Worm (Caenorhabditis elegans) whole organism, L4 larva: Measurements from ENCODE around the gene rpl-10.

ENCODE experiments used
- F10B5.3 ChIP-seq: sonication (generic microtip); optimal IDR thresholded peaks from 2 replicates; lab custom pipeline; 2016; ENCODE audit warnings: mild to moderate bottlenecking, missing genetic modification characterization, missing compliant biosample characterization
- F26F4.8 ChIP-seq: fragments of 200-800 bp; sonication (Bioruptor generic); conservative IDR thresholded peaks from 2 replicates; pipeline ENCODE4 v1.3.6; 2022; ENCODE audit warnings: missing genetic modification characterization, missing compliant biosample characterization
- F44E2.7 ChIP-seq: fragments of 200-800 bp; sonication (Bioruptor generic); IDR thresholded peaks from 2 replicates; pipeline ENCODE4 v2.1.2; 2022; ENCODE audit warnings: missing genetic modification characterization, missing compliant biosample characterization
- T26A8.4 ChIP-seq: fragments of 200-800 bp; sonication (Bioruptor generic); IDR thresholded peaks from 2 replicates; pipeline ENCODE4 v1.3.6; 2022; ENCODE audit warnings: missing genetic modification characterization, missing compliant biosample characterization
- Y48G9A.11 ChIP-seq: fragments of 200-800 bp; sonication (Bioruptor generic); IDR thresholded peaks from 2 replicates; pipeline ENCODE4 v1.3.6; 2022; ENCODE audit warnings: missing genetic modification reagents, missing genetic modification characterization, missing compliant biosample characterization
- Y75B8A.6 ChIP-seq: fragments of 200-800 bp; sonication (Bioruptor generic); IDR thresholded peaks from 2 replicates; pipeline ENCODE4 v1.3.6; 2022; ENCODE audit warnings: missing genetic modification reagents, missing genetic modification characterization, missing compliant biosample characterization
- ZK546.5 ChIP-seq, 2 experiments: sonication (generic microtip); optimal IDR thresholded peaks; 2 replicates each; lab custom pipeline; 2017; ENCODE audit warnings: missing biosample characterization in 2 of 2, missing genetic modification characterization in 2 of 2
- aha-1 ChIP-seq: fragments of 150-350 bp; peaks from one replicate; lab custom pipeline; 2014; ENCODE audit warnings: missing biosample characterization, missing genetic modification characterization
- arid-1 ChIP-seq: fragments of 200-800 bp; sonication (Bioruptor generic); conservative IDR thresholded peaks from 2 replicates; pipeline ENCODE4 v1.3.6; 2022; ENCODE audit warnings: missing genetic modification reagents, missing genetic modification characterization, missing compliant biosample characterization
- ceh-32 ChIP-seq: sonication (generic microtip); optimal IDR thresholded peaks from 2 replicates; lab custom pipeline; 2016; ENCODE audit warnings: mild to moderate bottlenecking, missing genetic modification characterization, missing compliant biosample characterization; ENCODE audit not compliant: poor library complexity
- ceh-44 ChIP-seq: fragments of 200-800 bp; sonication (Bioruptor generic); IDR thresholded peaks from 2 replicates; pipeline ENCODE4 v1.3.6; 2022; ENCODE audit warnings: missing genetic modification reagents, missing genetic modification characterization, missing compliant biosample characterization
- ceh-62 ChIP-seq: sonication (generic microtip); optimal IDR thresholded peaks from 2 replicates; lab custom pipeline; 2017; ENCODE audit warnings: missing biosample characterization, missing genetic modification characterization
- ces-1 ChIP-seq: fragments of 150-350 bp; sonication (generic microtip); optimal IDR thresholded peaks from 4 replicates; lab custom pipeline; 2014; ENCODE audit warnings: missing biosample characterization, missing genetic modification reagents, missing genetic modification characterization
- ctbp-1 ChIP-seq: fragments of 200-800 bp; sonication (Bioruptor generic); IDR thresholded peaks from 2 replicates; pipeline ENCODE4 v1.3.6; 2022; ENCODE audit warnings: missing genetic modification reagents, missing genetic modification characterization, missing compliant biosample characterization
- daf-19 ChIP-seq: fragments of 200-800 bp; sonication (Bioruptor generic); conservative IDR thresholded peaks from 2 replicates; pipeline ENCODE4 v1.3.6; 2022; ENCODE audit warnings: missing genetic modification characterization, missing compliant biosample characterization
- dmd-8 ChIP-seq: fragments of 200-800 bp; sonication (Bioruptor generic); IDR thresholded peaks from 2 replicates; pipeline ENCODE4 v1.3.6; 2022; ENCODE audit warnings: missing genetic modification characterization, missing compliant biosample characterization
- dpl-1 ChIP-seq: fragments of 150-350 bp; optimal IDR thresholded peaks from 2 replicates; lab custom pipeline; 2014; ENCODE audit warnings: missing biosample characterization, missing genetic modification reagents, missing genetic modification characterization
- duxl-1 ChIP-seq: sonication (generic microtip); optimal IDR thresholded peaks from 2 replicates; lab custom pipeline; 2016; ENCODE audit warnings: mild to moderate bottlenecking, missing genetic modification characterization, moderate library complexity, missing compliant biosample characterization; ENCODE audit not compliant: poor library complexity
- egl-27 ChIP-seq: sonication (generic microtip); optimal IDR thresholded peaks from 3 replicates; lab custom pipeline; 2017; ENCODE audit warnings: missing biosample characterization, missing genetic modification reagents, missing genetic modification characterization
- fos-1 ChIP-seq: fragments of 150-350 bp; optimal IDR thresholded peaks from 2 replicates; lab custom pipeline; 2014; ENCODE audit warnings: missing biosample characterization, missing genetic modification characterization
- hif-1 ChIP-seq, 2 experiments: sonication (generic microtip); optimal IDR thresholded peaks; 2 replicates each; lab custom pipeline; 2016 to 2017; ENCODE audit warnings: missing compliant biosample characterization in 2 of 2, missing genetic modification characterization in 2 of 2, missing genetic modification reagents in 2 of 2, missing genotype in 2 of 2, mild to moderate bottlenecking in 1 of 2
- hlh-30 ChIP-seq: sonication (generic microtip); optimal IDR thresholded peaks from 2 replicates; lab custom pipeline; 2017; ENCODE audit warnings: antibody characterized with exemption, mild to moderate bottlenecking, missing genetic modification characterization, missing compliant biosample characterization; ENCODE audit not compliant: insufficient read depth
- hmg-1.1 ChIP-seq: fragments of 200-800 bp; sonication (Bioruptor generic); IDR thresholded peaks from 2 replicates; pipeline ENCODE4 v1.3.6; 2022; ENCODE audit warnings: missing genetic modification reagents, missing genetic modification characterization, missing compliant biosample characterization
- jun-1 ChIP-seq: fragments of 150-350 bp; optimal IDR thresholded peaks from 2 replicates; lab custom pipeline; 2014; ENCODE audit warnings: missing biosample characterization, missing genetic modification reagents, missing genetic modification characterization
- lin-1 ChIP-seq: fragments of 200-800 bp; sonication (Bioruptor generic); IDR thresholded peaks from 2 replicates; pipeline ENCODE4 v1.3.6; 2022; ENCODE audit warnings: missing genetic modification reagents, missing genetic modification characterization, missing compliant biosample characterization
- lin-15B ChIP-seq: fragments of 150-350 bp; sonication (generic microtip); optimal IDR thresholded peaks from 3 replicates; lab custom pipeline; 2014; ENCODE audit warnings: missing biosample characterization, missing genetic modification characterization
- mdl-1 ChIP-seq, 2 experiments: fragments of 150-350 bp in 1 of 2; sonication (generic microtip) in 1 of 2; optimal IDR thresholded peaks; 2 replicates each; lab custom pipeline; 2014 to 2017; ENCODE audit warnings: missing biosample characterization in 2 of 2, missing genetic modification characterization in 2 of 2
- mep-1 ChIP-seq: fragments of 150-350 bp; sonication (generic microtip); optimal IDR thresholded peaks from 3 replicates; lab custom pipeline; 2014; ENCODE audit warnings: missing biosample characterization, missing genetic modification characterization
- nhr-10 ChIP-seq: fragments of 150-350 bp; optimal IDR thresholded peaks from 2 replicates; lab custom pipeline; 2014; ENCODE audit warnings: missing biosample characterization, missing genetic modification characterization
- nhr-102 ChIP-seq: sonication (generic microtip); optimal IDR thresholded peaks from 2 replicates; lab custom pipeline; 2016; ENCODE audit warnings: mild to moderate bottlenecking, missing genetic modification characterization, moderate library complexity, missing compliant biosample characterization
- nhr-11 ChIP-seq: fragments of 150-350 bp; optimal IDR thresholded peaks from 2 replicates; lab custom pipeline; 2014; ENCODE audit warnings: missing biosample characterization, missing genetic modification characterization
- nhr-237 ChIP-seq: sonication (generic microtip); optimal IDR thresholded peaks from 2 replicates; lab custom pipeline; 2017; ENCODE audit warnings: missing biosample characterization, missing genetic modification characterization
- nhr-25 ChIP-seq: sonication (generic microtip); optimal IDR thresholded peaks from 2 replicates; lab custom pipeline; 2017; ENCODE audit warnings: missing genetic modification characterization, mild to moderate bottlenecking, missing compliant biosample characterization, antibody characterized with exemption, moderate library complexity, borderline replicate concordance; ENCODE audit not compliant: insufficient read depth
- nhr-28 ChIP-seq: fragments of 150-350 bp; optimal IDR thresholded peaks from 2 replicates; lab custom pipeline; 2014; ENCODE audit warnings: missing biosample characterization, missing genetic modification characterization
- nhr-42 ChIP-seq: fragments of 200-800 bp; sonication (Bioruptor generic); IDR thresholded peaks from 2 replicates; pipeline ENCODE4 v1.3.6; 2022; ENCODE audit warnings: missing genetic modification characterization, missing compliant biosample characterization
- nhr-48 ChIP-seq: sonication (generic microtip); optimal IDR thresholded peaks from 2 replicates; lab custom pipeline; 2016; ENCODE audit warnings: mild to moderate bottlenecking, missing genetic modification characterization, missing compliant biosample characterization
- nhr-77 ChIP-seq: fragments of 150-350 bp; optimal IDR thresholded peaks from 2 replicates; lab custom pipeline; 2014; ENCODE audit warnings: missing biosample characterization, missing genetic modification characterization
- pqm-1 ChIP-seq: sonication (generic microtip); optimal IDR thresholded peaks from 2 replicates; lab custom pipeline; 2017; ENCODE audit warnings: missing biosample characterization, missing genetic modification characterization
- set-16 ChIP-seq: fragments of 200-800 bp; sonication (Bioruptor generic); IDR thresholded peaks from 2 replicates; pipeline ENCODE4 v1.3.6; 2022; ENCODE audit warnings: missing genetic modification reagents, missing genetic modification characterization, missing compliant biosample characterization
- skn-1 ChIP-seq: fragments of 150-350 bp; optimal IDR thresholded peaks from 2 replicates; lab custom pipeline; 2014; ENCODE audit warnings: missing biosample characterization, missing genetic modification characterization
- snpc-1.2 ChIP-seq: fragments of 200-800 bp; sonication (Bioruptor generic); IDR thresholded peaks from 2 replicates; pipeline ENCODE4 v1.3.6; 2022; ENCODE audit warnings: missing genetic modification reagents, missing genetic modification characterization, missing compliant biosample characterization
- snpc-4 ChIP-seq: fragments of 150-350 bp; optimal IDR thresholded peaks from 2 replicates; lab custom pipeline; 2014; ENCODE audit warnings: missing biosample characterization, missing genetic modification characterization
- spr-1 ChIP-seq: sonication (generic microtip); optimal IDR thresholded peaks from 2 replicates; lab custom pipeline; 2016; ENCODE audit warnings: mild to moderate bottlenecking, missing genetic modification characterization, missing compliant biosample characterization
- spr-3 ChIP-seq: fragments of 200-800 bp; sonication (Bioruptor generic); optimal IDR thresholded peaks from 2 replicates; lab custom pipeline; 2018; ENCODE audit warnings: mild to moderate bottlenecking, missing genetic modification characterization, missing compliant biosample characterization
- tag-97 ChIP-seq: fragments of 200-800 bp; sonication (Bioruptor generic); IDR thresholded peaks from 2 replicates; pipeline ENCODE4 v1.3.6; 2022; ENCODE audit warnings: missing genetic modification characterization, missing compliant biosample characterization
- tra-1 ChIP-seq: fragments of 200-800 bp; sonication (Bioruptor generic); IDR thresholded peaks from 2 replicates; pipeline ENCODE4 v1.3.6; 2022; ENCODE audit warnings: missing genetic modification reagents, missing genetic modification characterization, missing compliant biosample characterization
- unc-39 ChIP-seq: sonication (generic microtip); optimal IDR thresholded peaks from 2 replicates; lab custom pipeline; 2017; ENCODE audit warnings: missing biosample characterization, missing genetic modification characterization
- unc-62 ChIP-seq, 3 experiments: fragments of 150-350 bp in 1 of 3; sonication (generic microtip); optimal IDR thresholded peaks in 2 of 3; peaks in 1 of 3; 1 replicate in 1 of 3; 2 replicates in 2 of 3; lab custom pipeline; 2014 to 2017; ENCODE audit warnings: missing biosample characterization in 3 of 3, missing genetic modification characterization in 3 of 3, missing genetic modification reagents in 3 of 3, missing genotype in 1 of 3
- zip-11 ChIP-seq: fragments of 200-800 bp; sonication (Bioruptor generic); IDR thresholded peaks from 2 replicates; pipeline ENCODE4 v1.3.6; 2022; ENCODE audit warnings: missing genetic modification characterization, missing compliant biosample characterization
- ztf-7 ChIP-seq: fragments of 150-350 bp; optimal IDR thresholded peaks from 2 replicates; lab custom pipeline; 2014; ENCODE audit warnings: missing biosample characterization, missing genetic modification characterization

The rpl-10 gene

ce11 chrII:8128273-8129039 is 15.2 kb upstream of the rpl-10 start (continued):
- no peak for TF ChIP-seq Y48G9A.11 (GFP tag; lab: Robert Waterston, UW)
- TF ChIP-seq nhr-11: no peak
- TF ChIP-seq F10B5.3 (tag; lab: Kevin White, UChicago): peak; percentile 7
- no peak for TF ChIP-seq zip-11 (GFP tag; lab: Robert Waterston, UW)
- TF ChIP-seq snpc-1.2 (GFP tag; lab: Robert Waterston, UW): no peak
- TF ChIP-seq nhr-10: no peak
- no peak for TF ChIP-seq spr-3 (GFP tag; lab: Kevin White, UChicago)
- no peak for TF ChIP-seq daf-19 (GFP tag; lab: Robert Waterston, UW)
- TF ChIP-seq nhr-237: no peak
- no peak for TF ChIP-seq nhr-102 (tag; lab: Kevin White, UChicago)
- no peak for TF ChIP-seq ceh-62
- TF ChIP-seq arid-1 (GFP tag; lab: Robert Waterston, UW): no peak
- TF ChIP-seq egl-27: no peak
- peak; percentile 93 for TF ChIP-seq hlh-30 (tag; lab: Kevin White, UChicago)
- TF ChIP-seq spr-1 (tag; lab: Kevin White, UChicago): no peak
- TF ChIP-seq hmg-1.1: peak; percentile 57
- TF ChIP-seq mdl-1 (tag; optimal IDR thresholded peaks at IDR 0.05; lab: Kevin White, UChicago): peak in 1 of 2 experiments; percentile 63
- peak in 1 of 2 experiments; percentile 96 for TF ChIP-seq unc-62 (GFP tag; optimal IDR thresholded peaks at IDR 0.05 in 1 of 2; lab: Kevin White, UChicago)
- no peak for TF ChIP-seq unc-62 (tag; optimal IDR thresholded peaks at IDR 0.05; lab: Kevin White, UChicago)
- peak; percentile 98 for TF ChIP-seq set-16 (GFP tag; lab: Robert Waterston, UW)
- TF ChIP-seq dpl-1 (GFP tag; lab: Kevin White, UChicago): peak; percentile 30
- TF ChIP-seq mep-1 (tag; lab: Kevin White, UChicago): no peak
- no peak for TF ChIP-seq hif-1 (tag; optimal IDR thresholded peaks at IDR 0.05; lab: Kevin White, UChicago)
- peak; percentile 45 for TF ChIP-seq nhr-28 (tag; lab: Kevin White, UChicago)
- peak; percentile 64 for TF ChIP-seq ctbp-1 (GFP tag; lab: Robert Waterston, UW)
- TF ChIP-seq Y75B8A.6 (GFP tag; lab: Robert Waterston, UW): no peak
- no peak for TF ChIP-seq pqm-1 (tag; lab: Kevin White, UChicago)
- TF ChIP-seq ces-1: no peak
- TF ChIP-seq duxl-1 (tag; lab: Kevin White, UChicago): no peak
- no peak for TF ChIP-seq lin-15B (tag; lab: Kevin White, UChicago)
- 0 out of 2 replicates have a peak, but pooled peaks have one; percentile 33 for TF ChIP-seq lin-1 (GFP tag; lab: Robert Waterston, UW)
- TF ChIP-seq ceh-44 (GFP tag; lab: Robert Waterston, UW): no peak
- TF ChIP-seq tag-97: no peak
- TF ChIP-seq snpc-4 (tag; lab: Kevin White, UChicago): no peak
- TF ChIP-seq dmd-8: 0 out of 2 replicates have a peak, but pooled peaks have one; percentile 48
- TF ChIP-seq T26A8.4 (GFP tag; lab: Robert Waterston, UW): no peak; the same call in 1 of the 2 replicates
- peak; percentile 4 for TF ChIP-seq nhr-77 (tag; lab: Kevin White, UChicago)
- no peak for TF ChIP-seq F44E2.7 (GFP tag; lab: Robert Waterston, UW)
- no peak for TF ChIP-seq F26F4.8 (GFP tag; lab: Robert Waterston, UW)
- no peak for TF ChIP-seq skn-1
- TF ChIP-seq ztf-7: no peak
- TF ChIP-seq nhr-42 (GFP tag; lab: Robert Waterston, UW): no peak
- TF ChIP-seq unc-39: no peak
- TF ChIP-seq ZK546.5 (tag; optimal IDR thresholded peaks at IDR 0.05; lab: Kevin White, UChicago): no peak
- no peak for TF ChIP-seq fos-1
- no peak for TF ChIP-seq jun-1 (tag; lab: Kevin White, UChicago)
- no peak for TF ChIP-seq tra-1 (GFP tag; lab: Robert Waterston, UW)
- TF ChIP-seq nhr-25: no peak
- TF ChIP-seq nhr-48 (tag; lab: Kevin White, UChicago): peak; percentile 17
- peak; percentile 65 for TF ChIP-seq aha-1 (tag; lab: Kevin White, UChicago)
- TF ChIP-seq ceh-32 (tag; lab: Kevin White, UChicago): no peak
